Worm (Caenorhabditis elegans) whole organism, late embryonic: ENCODE measurements around the gene T27E7.4.

Experiments used
- ama-1 ChIP-seq: fragments of 150-350 bp; optimal IDR thresholded peaks from 2 replicates; lab custom pipeline; 2014
- elt-2 ChIP-seq: sonication (generic microtip); optimal IDR thresholded peaks from 2 replicates; lab custom pipeline; 2016; ENCODE audit warnings: missing genetic modification reagents, missing genetic modification characterization, missing compliant biosample characterization

DNA sequence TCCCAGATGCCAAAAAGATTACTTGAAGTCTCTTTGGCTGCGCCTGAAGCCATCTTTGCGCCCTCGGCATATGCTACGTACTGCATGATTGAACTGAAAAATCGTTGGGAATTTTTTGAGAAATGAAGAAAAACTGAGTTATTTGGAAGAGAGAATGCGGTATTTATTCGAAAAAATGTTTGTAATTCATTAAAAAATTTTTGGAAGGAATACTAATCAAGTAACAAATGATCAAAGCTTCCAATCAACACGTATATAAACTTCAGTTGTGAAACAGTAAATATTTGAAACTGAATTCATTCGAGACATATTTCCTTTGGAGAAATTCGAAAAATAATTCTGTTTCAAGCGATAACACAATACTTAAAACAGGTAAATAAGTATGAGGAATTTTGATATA is 7.7 kb upstream of the T27E7.4 start, which contains the start of gene pals-29:
- TF ChIP-seq elt-2 (tag; lab: Kevin White, UChicago) (no peak), ama-1 (lab: Kevin White, UChicago) (no peak)
